Worm (Caenorhabditis elegans) whole organism, mixed stage, embryonic: ENCODE measurements around the gene gst-1.

Experiments
- bed-3 ChIP-seq: fragments of 200-800 bp; sonication (Bioruptor generic); optimal IDR thresholded peaks from 3 replicates; lab custom pipeline; 2018; ENCODE audit warnings: mild to moderate bottlenecking, missing genetic modification characterization, moderate library complexity, missing compliant biosample characterization
- blmp-1 ChIP-seq: fragments of 150-350 bp; optimal IDR thresholded peaks from 2 replicates; lab custom pipeline; 2014; ENCODE audit warnings: missing biosample characterization, missing genetic modification characterization
- ceh-39 ChIP-seq: fragments of 150-350 bp; optimal IDR thresholded peaks from 2 replicates; lab custom pipeline; 2014; ENCODE audit warnings: missing biosample characterization, missing genetic modification characterization
- ceh-43 ChIP-seq: fragments of 200-800 bp; sonication (Bioruptor generic); optimal IDR thresholded peaks from 2 replicates; lab custom pipeline; 2018; ENCODE audit warnings: mild to moderate bottlenecking, missing genetic modification characterization, moderate library complexity, missing compliant biosample characterization
- ceh-83 ChIP-seq: fragments of 200-800 bp; sonication (Bioruptor generic); optimal IDR thresholded peaks from 2 replicates; lab custom pipeline; 2018; ENCODE audit warnings: mild to moderate bottlenecking, missing genetic modification characterization, missing compliant biosample characterization
- cnd-1 ChIP-seq: fragments of 200-800 bp; sonication (Bioruptor generic); optimal IDR thresholded peaks from 2 replicates; lab custom pipeline; 2018; ENCODE audit warnings: mild to moderate bottlenecking, missing genetic modification characterization, missing compliant biosample characterization
- elt-1 ChIP-seq: sonication (generic microtip); optimal IDR thresholded peaks from 2 replicates; lab custom pipeline; 2017; ENCODE audit warnings: missing genetic modification characterization, mild to moderate bottlenecking, missing compliant biosample characterization, antibody characterized with exemption, moderate library complexity, borderline replicate concordance; ENCODE audit not compliant: insufficient read depth
- elt-3 ChIP-seq: fragments of 150-350 bp; optimal IDR thresholded peaks from 2 replicates; lab custom pipeline; 2014; ENCODE audit warnings: missing biosample characterization, missing genetic modification characterization
- hlh-1 ChIP-seq: fragments of 150-350 bp; optimal IDR thresholded peaks from 2 replicates; lab custom pipeline; 2014; ENCODE audit warnings: missing biosample characterization, missing genetic modification reagents, missing genetic modification characterization
- lin-13 ChIP-seq: fragments of 150-350 bp; optimal IDR thresholded peaks from 2 replicates; lab custom pipeline; 2014; ENCODE audit warnings: missing biosample characterization, missing genetic modification characterization
- lin-32 ChIP-seq: fragments of 200-800 bp; sonication (Bioruptor generic); optimal IDR thresholded peaks from 2 replicates; lab custom pipeline; 2018; ENCODE audit warnings: mild to moderate bottlenecking, missing genetic modification characterization, missing compliant biosample characterization
- lsy-2 ChIP-seq: fragments of 150-350 bp; optimal IDR thresholded peaks from 2 replicates; lab custom pipeline; 2014; ENCODE audit warnings: missing biosample characterization, missing genetic modification characterization
- mab-5 ChIP-seq: fragments of 150-350 bp; optimal IDR thresholded peaks from 2 replicates; lab custom pipeline; 2014; ENCODE audit warnings: missing biosample characterization, missing genetic modification characterization
- mep-1 ChIP-seq: fragments of 150-350 bp; optimal IDR thresholded peaks from 2 replicates; lab custom pipeline; 2017; ENCODE audit warnings: missing biosample characterization, missing genetic modification reagents, missing genetic modification characterization, inconsistent platforms
- mls-2 ChIP-seq: sonication (generic microtip); optimal IDR thresholded peaks from 2 replicates; lab custom pipeline; 2016; ENCODE audit warnings: mild to moderate bottlenecking, missing genetic modification characterization, moderate library complexity, missing compliant biosample characterization
- nhr-12 ChIP-seq: fragments of 150-350 bp; optimal IDR thresholded peaks from 2 replicates; lab custom pipeline; 2014; ENCODE audit warnings: missing biosample characterization, missing genetic modification characterization
- nhr-2 ChIP-seq: fragments of 150-350 bp; optimal IDR thresholded peaks from 2 replicates; lab custom pipeline; 2014; ENCODE audit warnings: missing biosample characterization, missing genetic modification characterization
- nhr-237 ChIP-seq: fragments of 150-350 bp; optimal IDR thresholded peaks from 2 replicates; lab custom pipeline; 2014; ENCODE audit warnings: missing biosample characterization, missing genetic modification characterization
- nhr-76 ChIP-seq: sonication (generic microtip); optimal IDR thresholded peaks from 2 replicates; lab custom pipeline; 2017; ENCODE audit warnings: missing biosample characterization, missing genetic modification characterization
- pha-4 ChIP-seq: fragments of 150-350 bp; optimal IDR thresholded peaks from 2 replicates; lab custom pipeline; 2018; ENCODE audit warnings: missing biosample characterization, missing genetic modification reagents, missing genetic modification characterization
- sem-2 ChIP-seq: fragments of 200-800 bp; sonication (Bioruptor generic); optimal IDR thresholded peaks from 2 replicates; lab custom pipeline; 2018; ENCODE audit warnings: mild to moderate bottlenecking, missing genetic modification characterization, missing compliant biosample characterization
- snpc-4 ChIP-seq: fragments of 150-350 bp; optimal IDR thresholded peaks from 2 replicates; lab custom pipeline; 2014; ENCODE audit warnings: missing biosample characterization, missing genetic modification characterization
- tbx-8 ChIP-seq: fragments of 200-800 bp; sonication (Bioruptor generic); optimal IDR thresholded peaks from 2 replicates; lab custom pipeline; 2018; ENCODE audit warnings: mild to moderate bottlenecking, missing genetic modification characterization, moderate library complexity, missing compliant biosample characterization
- unc-120 ChIP-seq: sonication (generic microtip); optimal IDR thresholded peaks from 2 replicates; lab custom pipeline; 2017; ENCODE audit warnings: missing genetic modification characterization, missing compliant biosample characterization; ENCODE audit not compliant: poor library complexity, severe bottlenecking
- unc-39 ChIP-seq: fragments of 150-350 bp; optimal IDR thresholded peaks from 2 replicates; lab custom pipeline; 2014; ENCODE audit warnings: missing biosample characterization, missing genetic modification characterization
- zip-8 ChIP-seq: fragments of 150-350 bp; optimal IDR thresholded peaks from 2 replicates; lab custom pipeline; 2014; ENCODE audit warnings: missing biosample characterization, missing genetic modification characterization
- ztf-11 ChIP-seq: fragments of 150-350 bp; optimal IDR thresholded peaks from 2 replicates; lab custom pipeline; 2014; ENCODE audit warnings: missing biosample characterization, missing genetic modification characterization

The gst-1 gene

DNA sequence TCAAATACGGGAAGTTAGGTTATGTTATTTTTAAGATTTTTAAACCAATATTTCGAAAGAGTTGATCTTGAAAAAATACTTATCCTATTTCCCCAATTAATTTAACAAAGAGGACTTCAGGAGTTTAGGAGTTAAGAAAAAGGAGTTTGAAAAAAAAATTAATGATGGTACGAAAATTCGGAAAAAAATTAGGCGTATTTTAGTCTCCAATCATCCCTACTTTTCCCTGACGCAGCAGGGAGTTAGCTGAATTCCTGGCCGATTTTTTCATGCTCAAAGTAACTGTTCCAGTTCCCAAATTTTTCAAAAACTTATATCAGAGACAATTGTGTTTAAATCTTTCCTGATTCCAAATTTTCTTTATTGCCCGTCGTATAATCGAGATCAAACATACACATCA lies 35.5 kb upstream of the gst-1 start:
- no peak for TF ChIP-seq nhr-12 (tag; lab: Kevin White, UChicago)
- TF ChIP-seq lsy-2 (tag; lab: Kevin White, UChicago) = no peak
- TF ChIP-seq ceh-43 (GFP tag; lab: Kevin White, UChicago) = no peak
- no peak for TF ChIP-seq ceh-83 (GFP tag; lab: Kevin White, UChicago)
- no peak for TF ChIP-seq tbx-8 (GFP tag; lab: Kevin White, UChicago)
- TF ChIP-seq ztf-11 (tag; lab: Kevin White, UChicago) = no peak
- no peak for TF ChIP-seq ceh-39 (tag; lab: Kevin White, UChicago)
- no peak for TF ChIP-seq mls-2
- no peak for TF ChIP-seq nhr-2 (tag; lab: Kevin White, UChicago)
- TF ChIP-seq mep-1 (tag; lab: Kevin White, UChicago) = no peak
- TF ChIP-seq cnd-1 (tag; lab: Kevin White, UChicago) = no peak
- no peak for TF ChIP-seq snpc-4 (tag; lab: Kevin White, UChicago)
- TF ChIP-seq, all 35 proteins: peak for 0

DNA sequence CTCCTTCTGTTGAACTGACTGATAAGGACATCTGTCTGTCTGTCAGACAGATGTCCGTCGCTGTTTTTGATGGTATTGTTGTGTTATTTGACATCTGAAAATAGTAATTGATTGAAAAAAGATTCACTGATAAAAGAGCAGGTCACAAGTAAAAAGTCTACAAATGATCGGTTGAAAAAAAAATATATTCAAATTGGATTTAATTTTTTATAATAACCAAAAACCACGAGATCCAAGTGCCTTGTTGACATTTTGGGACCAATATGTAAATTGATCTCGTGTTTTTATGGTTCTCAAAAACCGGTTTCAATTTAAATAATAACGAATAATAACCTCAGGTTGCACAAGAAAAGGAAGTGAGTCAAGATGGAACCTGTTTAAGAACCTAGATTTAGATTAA lies 32.2 kb upstream of the gst-1 start, which contains the start of gene F59B2.13:
Gene F59B2.13, minus strand, starts transcription at position 101 of the 400 bp plus-strand sequence.
- TF ChIP-seq lsy-2 (tag; lab: Kevin White, UChicago) (no peak), mep-1 (tag; lab: Kevin White, UChicago) (no peak), lin-13 (tag; lab: Kevin White, UChicago) (no peak), nhr-12 (tag; lab: Kevin White, UChicago) (no peak), unc-39 (tag; lab: Kevin White, UChicago) (no peak), snpc-4 (tag; lab: Kevin White, UChicago) (no peak), nhr-237 (tag; lab: Kevin White, UChicago) (no peak), mls-2 (no peak), ceh-39 (tag; lab: Kevin White, UChicago) (no peak), nhr-76 (tag; lab: Kevin White, UChicago) (no peak), ceh-83 (GFP tag; lab: Kevin White, UChicago) (no peak), elt-3 (tag; lab: Kevin White, UChicago) (no peak), hlh-1 (tag; lab: Kevin White, UChicago) (no peak), ceh-43 (GFP tag; lab: Kevin White, UChicago) (no peak), bed-3 (GFP tag; lab: Kevin White, UChicago) (no peak), blmp-1 (tag; lab: Kevin White, UChicago) (no peak)
- TF ChIP-seq, all 35 proteins: peak for 0

DNA sequence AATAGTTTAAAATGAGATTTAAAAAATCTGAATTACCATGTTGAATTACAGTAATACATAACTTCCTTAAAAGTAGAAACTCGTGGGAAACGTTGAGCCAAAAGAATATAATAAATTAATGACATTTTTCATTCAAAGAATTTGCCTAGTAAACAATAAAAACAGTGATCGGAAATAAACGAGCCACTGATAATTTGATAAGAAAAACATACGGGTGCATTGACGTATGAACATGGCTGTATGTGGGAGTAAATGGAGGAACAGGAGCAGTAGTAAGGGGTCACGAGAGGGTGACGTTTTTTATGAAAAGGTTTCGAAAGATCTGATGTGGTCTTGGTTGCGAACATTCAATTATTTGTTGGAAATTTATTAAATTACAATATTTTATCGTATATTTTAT lies 28.3 kb upstream of the gst-1 start:
- no peak for TF ChIP-seq ceh-39 (tag; lab: Kevin White, UChicago)
- TF ChIP-seq, all 35 proteins: peak for 0

DNA sequence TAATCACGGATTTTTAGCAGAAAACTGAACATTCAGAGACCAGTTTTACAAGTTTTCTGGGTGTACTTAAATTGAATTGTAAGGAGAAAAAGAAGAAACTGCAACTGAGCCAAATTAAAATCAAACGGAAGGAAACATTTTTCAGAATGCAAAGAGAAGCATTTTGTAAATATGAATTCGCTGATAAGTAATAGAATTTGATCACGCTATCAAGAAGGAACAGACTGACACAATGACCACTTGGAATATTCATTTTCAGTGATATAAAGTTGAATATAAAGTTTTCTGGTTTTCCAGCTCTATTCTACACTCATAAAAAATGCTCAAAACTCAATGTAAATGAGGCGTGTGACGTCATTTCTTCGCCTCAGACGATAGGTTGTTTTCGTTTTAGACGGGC lies 25.0 kb upstream of the gst-1 start:
- TF ChIP-seq ztf-11 (tag; lab: Kevin White, UChicago) = no peak
- no peak for TF ChIP-seq ceh-39 (tag; lab: Kevin White, UChicago)
- peak; percentile 24 for TF ChIP-seq zip-8 (tag; lab: Kevin White, UChicago)
- TF ChIP-seq, all 35 proteins: peak for 1

DNA sequence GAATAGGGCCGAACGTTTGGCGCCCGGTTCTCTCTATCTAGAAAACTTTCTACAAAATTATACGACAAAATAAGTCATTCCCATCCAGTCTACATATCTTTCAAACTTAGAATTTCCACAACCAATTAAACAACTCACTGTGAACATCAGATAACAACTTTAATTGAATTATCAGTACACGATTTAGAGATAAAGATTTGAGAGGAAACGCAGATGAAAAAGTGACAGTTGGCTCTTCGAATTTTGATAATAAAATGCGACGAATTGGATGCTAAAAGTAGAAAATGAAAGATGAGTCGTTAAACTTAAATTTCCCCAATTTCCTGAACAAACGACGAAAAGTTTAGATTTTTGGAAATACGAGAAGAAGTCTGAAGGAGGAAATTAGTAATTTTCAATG lies 24.1 kb upstream of the gst-1 start:
- TF ChIP-seq snpc-4 (tag; lab: Kevin White, UChicago) (no peak), elt-3 (tag; lab: Kevin White, UChicago) (no peak)

DNA sequence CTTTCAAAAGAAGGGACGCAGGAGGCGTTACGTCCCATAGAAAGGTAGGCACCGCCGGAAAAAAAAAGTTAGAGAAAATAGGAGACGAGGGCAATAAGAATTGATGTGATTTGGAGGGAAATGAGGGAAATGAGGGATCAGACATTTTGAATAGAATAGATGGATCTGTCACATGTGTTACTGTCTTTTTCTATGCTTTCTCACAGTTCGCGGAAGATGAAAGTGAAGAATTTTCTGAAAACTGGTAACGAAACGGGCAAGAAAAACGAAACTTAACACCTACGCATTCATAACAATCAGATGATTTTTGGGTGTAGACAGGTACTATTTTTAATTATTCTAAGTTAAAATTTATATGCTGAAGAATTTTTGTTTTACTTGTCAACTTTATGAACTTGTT lies 21.5 kb upstream of the gst-1 start, which contains the start of gene R107.9:
Gene R107.9, plus strand, starts transcription at position 301 of the 400 bp plus-strand sequence.
- TF ChIP-seq mep-1 (tag; lab: Kevin White, UChicago) (no peak), hlh-1 (tag; lab: Kevin White, UChicago) (no peak), elt-1 (tag; lab: Kevin White, UChicago) (no peak), zip-8 (tag; lab: Kevin White, UChicago) (no peak), ceh-43 (GFP tag; lab: Kevin White, UChicago) (no peak), unc-120 (tag; lab: Kevin White, UChicago) (no peak), tbx-8 (GFP tag; lab: Kevin White, UChicago) (no peak), snpc-4 (tag; lab: Kevin White, UChicago) (no peak), nhr-76 (tag; lab: Kevin White, UChicago) (no peak), lin-32 (GFP tag; lab: Kevin White, UChicago) (no peak), mab-5 (tag; lab: Kevin White, UChicago) (no peak)

DNA sequence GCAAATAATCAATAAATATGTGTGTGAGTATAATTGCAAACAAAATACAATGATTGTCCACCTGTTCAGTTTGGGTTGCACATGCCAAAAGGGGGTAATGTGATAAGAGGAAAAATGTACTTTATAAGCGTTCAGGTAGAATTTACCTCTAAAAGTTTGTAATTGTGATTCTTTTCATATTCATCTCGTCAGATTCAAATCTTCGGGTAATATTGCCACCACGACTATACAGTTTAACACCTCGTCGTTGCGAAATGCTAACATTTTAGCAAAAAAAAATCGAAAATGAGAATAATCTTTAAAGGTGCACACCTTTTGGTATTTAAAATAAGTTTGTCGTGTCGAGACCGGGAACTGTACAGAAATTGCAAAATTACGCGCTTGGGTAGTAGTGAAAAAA lies 15.9 kb upstream of the gst-1 start, which contains the start of gene nac-2:
Gene nac-2, minus strand, starts transcription at position 101 of the 400 bp plus-strand sequence.
- TF ChIP-seq nhr-12 (tag; lab: Kevin White, UChicago) = no peak
- no peak for TF ChIP-seq lin-13 (tag; lab: Kevin White, UChicago)
- TF ChIP-seq mab-5 (tag; lab: Kevin White, UChicago) = no peak
- no peak for TF ChIP-seq bed-3 (GFP tag; lab: Kevin White, UChicago)
- TF ChIP-seq ceh-83 (GFP tag; lab: Kevin White, UChicago) = no peak
- TF ChIP-seq hlh-1 (tag; lab: Kevin White, UChicago) = no peak
- no peak for TF ChIP-seq sem-2 (GFP tag; lab: Kevin White, UChicago)
- no peak for TF ChIP-seq tbx-8 (GFP tag; lab: Kevin White, UChicago)
- no peak for TF ChIP-seq pha-4 (tag; lab: Kevin White, UChicago)
